Fruit fly (Drosophila melanogaster): Measurements from ENCODE around the gene CG45116.

CG45116 gene

DNA sequence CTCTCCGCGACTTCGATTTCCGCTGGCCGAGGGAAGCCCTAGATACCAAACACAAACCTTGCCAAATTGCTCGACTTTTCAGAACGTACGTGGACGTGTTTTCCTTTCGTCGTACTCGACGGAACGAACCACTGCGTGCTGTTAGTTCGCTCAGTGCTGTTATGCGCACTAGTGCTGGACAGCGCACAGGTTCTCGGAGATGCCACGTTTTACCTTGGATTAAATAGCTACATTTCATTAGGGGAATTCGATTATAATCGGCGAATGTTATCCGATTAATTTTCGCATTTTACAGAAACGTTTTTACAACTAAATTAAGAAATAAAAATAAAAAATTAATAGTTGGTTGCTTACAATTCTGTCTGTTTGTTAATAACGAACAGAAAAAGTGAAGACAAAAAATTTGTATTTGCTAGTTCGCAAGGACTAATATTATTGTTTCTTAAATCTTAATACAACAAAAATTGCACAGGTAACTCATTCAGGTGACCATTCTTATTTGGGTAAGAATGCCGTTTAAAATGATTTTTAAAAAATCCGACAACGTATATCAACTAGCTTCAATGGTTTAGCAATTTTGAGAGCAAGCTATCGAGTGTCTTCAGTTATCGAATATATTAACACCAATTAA is 18.0 kb downstream of the CG45116 start, which contains the start of the genes ArfGAP3 and CG32452 (continued):
- TF ChIP-seq D19A (tag; optimal IDR thresholded peaks at IDR 0.05) (peak; percentile 66), CG6765 (GFP tag; optimal IDR thresholded peaks at IDR 0.05) (no peak), CG9727 (GFP tag; optimal IDR thresholded peaks at IDR 0.05) (peak; percentile 78), pum (GFP tag; optimal IDR thresholded peaks at IDR 0.05) (peak; percentile 70), Oli (tag; optimal IDR thresholded peaks at IDR 0.05) (peak; percentile 57), CG1647 (GFP tag; optimal IDR thresholded peaks at IDR 0.05) (peak; percentile 60), CG14014 (GFP tag; IDR thresholded peaks at IDR 0.05) (peak; percentile 65), gsb-n (tag; optimal IDR thresholded peaks at IDR 0.05) (peak; percentile 68), h (optimal IDR thresholded peaks at IDR 0.05) (no peak), luna (GFP tag; optimal IDR thresholded peaks at IDR 0.05) (peak; percentile 50), tap (tag; optimal IDR thresholded peaks at IDR 0.05) (peak; percentile 60), CG10979 (tag; optimal IDR thresholded peaks at IDR 0.05) (peak; percentile 62), CG6854 (GFP tag; optimal IDR thresholded peaks at IDR 0.05) (no peak), bowl (GFP tag; IDR thresholded peaks at IDR 0.05) (no peak), usp (GFP tag; optimal IDR thresholded peaks at IDR 0.05) (no peak), Meics (GFP tag; optimal IDR thresholded peaks at IDR 0.05) (peak; percentile 73), CG12942 (GFP tag; optimal IDR thresholded peaks at IDR 0.05) (peak; percentile 75), Dp (GFP tag; optimal IDR thresholded peaks at IDR 0.05) (peak; percentile 51), CG5953 (GFP tag; IDR thresholded peaks at IDR 0.05) (no peak), zfh2 (GFP tag; optimal IDR thresholded peaks at IDR 0.05) (peak; percentile 80), CG4282 (GFP tag; optimal IDR thresholded peaks at IDR 0.05) (no peak), CG11456 (GFP tag; IDR thresholded peaks at IDR 0.05) (peak; percentile 75), Neu2 (GFP tag; optimal IDR thresholded peaks at IDR 0.05; ENCODE audit: borderline replicate concordance) (no peak), NK7.1 (GFP tag; optimal IDR thresholded peaks at IDR 0.05) (no peak), oc (tag; optimal IDR thresholded peaks at IDR 0.05) (peak; percentile 33), Atf6 (GFP tag; IDR thresholded peaks at IDR 0.05) (peak; percentile 67), CG12299 (tag; optimal IDR thresholded peaks at IDR 0.05) (peak; percentile 38), ERR (GFP tag; optimal IDR thresholded peaks at IDR 0.05) (peak; percentile 34), ato (GFP tag; IDR thresholded peaks at IDR 0.05; ENCODE audit: partially characterized antibody) (no peak), Hr3 (GFP tag; optimal IDR thresholded peaks at IDR 0.05) (peak; percentile 67), zf30C (GFP tag; optimal IDR thresholded peaks at IDR 0.05) (no peak), CG4730 (GFP tag; IDR thresholded peaks at IDR 0.05) (peak; percentile 41; the same call in 1 of the 2 replicates), Max (GFP tag; optimal IDR thresholded peaks at IDR 0.05) (peak; percentile 83), CG8290 (GFP tag; optimal IDR thresholded peaks at IDR 0.05) (peak; percentile 66), CG8290 (tag; optimal IDR thresholded peaks at IDR 0.05) (peak; percentile 24 to 71), Opbp (GFP tag; IDR thresholded peaks at IDR 0.05; ENCODE audit: partially characterized antibody) (peak; percentile 67; the same call in 2 of the 3 replicates), CG18011 (GFP tag; optimal IDR thresholded peaks at IDR 0.05) (peak; percentile 95), gt (GFP tag; IDR thresholded peaks at IDR 0.05) (0 out of 2 replicates have a peak, but pooled peaks have one; percentile 37), Nf-YA (GFP tag; IDR thresholded peaks at IDR 0.05) (no peak), so (GFP tag; IDR thresholded peaks at IDR 0.05) (0 out of 3 replicates have a peak, but pooled peaks have one; percentile 45), CG6175 (GFP tag; IDR thresholded peaks at IDR 0.05) (peak; percentile 34; the same call in 1 of the 3 replicates), nerfin-1 (tag; optimal IDR thresholded peaks at IDR 0.05) (peak; percentile 75), CG16863 (GFP tag; optimal IDR thresholded peaks at IDR 0.05) (no peak), dm (GFP tag; optimal IDR thresholded peaks at IDR 0.05) (peak; percentile 43), YL-1 (GFP tag; optimal IDR thresholded peaks at IDR 0.05) (peak; percentile 62), ac (GFP tag; optimal IDR thresholded peaks at IDR 0.05) (no peak), Sry-β (GFP tag; optimal IDR thresholded peaks at IDR 0.05) (peak; percentile 94), Pdp1 (GFP tag; optimal IDR thresholded peaks at IDR 0.05) (peak; percentile 51 to 67), row (GFP tag; IDR thresholded peaks at IDR 0.05) (peak; percentile 91), ash1 (GFP tag; optimal IDR thresholded peaks at IDR 0.05) (no peak), phol (tag; optimal IDR thresholded peaks at IDR 0.05) (peak; percentile 80)
